Worm (Caenorhabditis elegans) whole organism, young adult: ENCODE measurements around the gene Y43D4A.2.

Experiments used
- B0035.1 ChIP-seq: sonication (generic microtip); optimal IDR thresholded peaks from 2 replicates; lab custom pipeline; 2016; ENCODE audit warnings: missing genetic modification characterization, mild to moderate bottlenecking, missing compliant biosample characterization, missing genotype, missing genetic modification reagents
- F10E7.11 ChIP-seq: sonication (generic microtip); optimal IDR thresholded peaks from 2 replicates; lab custom pipeline; 2017; ENCODE audit warnings: mild to moderate bottlenecking, missing genetic modification characterization, moderate library complexity, missing compliant biosample characterization
- F33H1.4 ChIP-seq: fragments of 200-800 bp; sonication (Bioruptor generic); IDR thresholded peaks from 2 replicates; pipeline ENCODE4 v1.3.6; 2022; ENCODE audit warnings: missing genetic modification reagents, missing genetic modification characterization, missing compliant biosample characterization
- F49E8.2 ChIP-seq: sonication (generic microtip); optimal IDR thresholded peaks from 3 replicates; lab custom pipeline; 2017; ENCODE audit warnings: missing genetic modification characterization, mild to moderate bottlenecking, missing compliant biosample characterization, antibody characterized with exemption, moderate library complexity; ENCODE audit not compliant: insufficient read depth
- F55B11.4 ChIP-seq: sonication (generic microtip); optimal IDR thresholded peaks from 2 replicates; lab custom pipeline; 2016; ENCODE audit warnings: missing compliant biosample characterization, missing genetic modification characterization, borderline replicate concordance; ENCODE audit not compliant: insufficient read depth
- F57C9.4 ChIP-seq: sonication (generic microtip); optimal IDR thresholded peaks from 2 replicates; lab custom pipeline; 2017; ENCODE audit warnings: mild to moderate bottlenecking, missing genetic modification characterization, missing compliant biosample characterization
- K11D2.4 ChIP-seq: fragments of 200-800 bp; sonication (Bioruptor generic); IDR thresholded peaks from 2 replicates; pipeline ENCODE4 v1.3.6; 2022; ENCODE audit warnings: missing genetic modification reagents, missing genetic modification characterization, missing compliant biosample characterization
- K12H6.12 ChIP-seq: fragments of 200-800 bp; sonication (Bioruptor generic); optimal IDR thresholded peaks from 2 replicates; lab custom pipeline; 2018; ENCODE audit warnings: mild to moderate bottlenecking, missing genetic modification characterization, missing compliant biosample characterization
- Y53G8AR.9 ChIP-seq: fragments of 200-800 bp; sonication (Bioruptor generic); conservative IDR thresholded peaks from 2 replicates; pipeline ENCODE4 v1.3.6; 2022; ENCODE audit warnings: missing genetic modification reagents, missing genetic modification characterization, missing compliant biosample characterization
- Y56A3A.18 ChIP-seq: fragments of 200-800 bp; sonication (Bioruptor generic); IDR thresholded peaks from 2 replicates; pipeline ENCODE4 v1.3.6; 2022; ENCODE audit warnings: missing genetic modification reagents, missing genetic modification characterization, missing compliant biosample characterization
- akir-1 ChIP-seq: fragments of 200-800 bp; sonication (Bioruptor generic); optimal IDR thresholded peaks from 2 replicates; lab custom pipeline; 2018; ENCODE audit warnings: mild to moderate bottlenecking, missing genetic modification characterization, moderate library complexity, missing compliant biosample characterization
- aptf-2 ChIP-seq: fragments of 200-800 bp; sonication (Bioruptor generic); conservative IDR thresholded peaks from 2 replicates; pipeline ENCODE4 v1.3.6; 2022; ENCODE audit warnings: missing genetic modification reagents, missing genetic modification characterization, missing compliant biosample characterization
- athp-1 ChIP-seq: sonication (generic microtip); optimal IDR thresholded peaks from 2 replicates; lab custom pipeline; 2017; ENCODE audit warnings: mild to moderate bottlenecking, missing genetic modification characterization, missing compliant biosample characterization
- ceh-27 ChIP-seq: fragments of 200-800 bp; sonication (Bioruptor generic); optimal IDR thresholded peaks from 2 replicates; lab custom pipeline; 2018; ENCODE audit warnings: mild to moderate bottlenecking, missing genetic modification characterization, moderate library complexity, missing compliant biosample characterization
- ceh-40 ChIP-seq: fragments of 200-800 bp; sonication (Bioruptor generic); IDR thresholded peaks from 2 replicates; pipeline ENCODE4 v1.3.6; 2022; ENCODE audit warnings: missing genetic modification characterization, missing compliant biosample characterization
- chd-7 ChIP-seq: sonication (generic microtip); optimal IDR thresholded peaks from 2 replicates; lab custom pipeline; 2016; ENCODE audit warnings: mild to moderate bottlenecking, missing genetic modification characterization, moderate library complexity, missing compliant biosample characterization
- die-1 ChIP-seq: sonication (generic microtip); optimal IDR thresholded peaks from 2 replicates; lab custom pipeline; 2016; ENCODE audit warnings: missing genotype, mild to moderate bottlenecking, missing genetic modification characterization, missing compliant biosample characterization
- egl-18 ChIP-seq: fragments of 200-800 bp; sonication (Bioruptor generic); IDR thresholded peaks from 2 replicates; pipeline ENCODE4 v1.3.6; 2022; ENCODE audit warnings: missing genetic modification reagents, missing genetic modification characterization, missing compliant biosample characterization
- egrh-3 ChIP-seq: fragments of 200-800 bp; sonication (Bioruptor generic); IDR thresholded peaks from 2 replicates; pipeline ENCODE4 v1.3.6; 2022; ENCODE audit warnings: missing genetic modification reagents, missing genetic modification characterization, missing compliant biosample characterization
- ets-4 ChIP-seq: fragments of 200-800 bp; sonication (Bioruptor generic); optimal IDR thresholded peaks from 2 replicates; lab custom pipeline; 2018; ENCODE audit warnings: mild to moderate bottlenecking, missing genetic modification characterization, missing compliant biosample characterization
- fkh-3 ChIP-seq: sonication (generic microtip); optimal IDR thresholded peaks from 2 replicates; lab custom pipeline; 2016; ENCODE audit warnings: mild to moderate bottlenecking, missing genetic modification characterization, missing compliant biosample characterization
- gei-17 ChIP-seq: fragments of 200-800 bp; sonication (Bioruptor generic); optimal IDR thresholded peaks from 2 replicates; lab custom pipeline; 2018; ENCODE audit warnings: mild to moderate bottlenecking, missing genetic modification characterization, missing compliant biosample characterization
- hlh-26 ChIP-seq: fragments of 200-800 bp; sonication (Bioruptor generic); conservative IDR thresholded peaks from 2 replicates; pipeline ENCODE4 v1.3.6; 2022; ENCODE audit warnings: missing genetic modification reagents, missing genetic modification characterization, missing compliant biosample characterization
- lin-54 ChIP-seq: fragments of 200-800 bp; sonication (Bioruptor generic); optimal IDR thresholded peaks from 2 replicates; lab custom pipeline; 2018; ENCODE audit warnings: mild to moderate bottlenecking, missing genetic modification characterization, missing compliant biosample characterization
- lsl-1 ChIP-seq: fragments of 200-800 bp; sonication (Bioruptor generic); optimal IDR thresholded peaks from 2 replicates; lab custom pipeline; 2018; ENCODE audit warnings: mild to moderate bottlenecking, missing genetic modification characterization, moderate library complexity, missing compliant biosample characterization
- lsy-27 ChIP-seq: sonication (generic microtip); optimal IDR thresholded peaks from 2 replicates; lab custom pipeline; 2017; ENCODE audit warnings: missing genetic modification characterization, mild to moderate bottlenecking, missing compliant biosample characterization, antibody characterized with exemption, missing genotype, borderline replicate concordance; ENCODE audit not compliant: insufficient read depth
- madf-3 ChIP-seq: fragments of 200-800 bp; sonication (Bioruptor generic); IDR thresholded peaks from 2 replicates; pipeline ENCODE4 v1.3.6; 2022; ENCODE audit warnings: missing genetic modification reagents, missing genetic modification characterization, missing compliant biosample characterization
- madf-8 ChIP-seq: fragments of 200-800 bp; sonication (Bioruptor generic); conservative IDR thresholded peaks from 2 replicates; pipeline ENCODE4 v1.3.6; 2022; ENCODE audit warnings: missing genetic modification reagents, missing genetic modification characterization, missing compliant biosample characterization
- mel-28 ChIP-seq: sonication (generic microtip); optimal IDR thresholded peaks from 2 replicates; lab custom pipeline; 2016; ENCODE audit warnings: borderline replicate concordance, mild to moderate bottlenecking, missing genetic modification characterization, missing compliant biosample characterization
- mes-4 ChIP-seq: sonication (generic microtip); optimal IDR thresholded peaks from 2 replicates; lab custom pipeline; 2016; ENCODE audit warnings: missing genotype, missing genetic modification characterization, missing compliant biosample characterization
- mxl-1 ChIP-seq: sonication (generic microtip); optimal IDR thresholded peaks from 2 replicates; lab custom pipeline; 2016; ENCODE audit warnings: missing genetic modification characterization, missing compliant biosample characterization
- nfya-1 ChIP-seq: sonication (generic microtip); optimal IDR thresholded peaks from 2 replicates; lab custom pipeline; 2017; ENCODE audit warnings: antibody characterized with exemption, missing compliant biosample characterization, missing genetic modification characterization, borderline replicate concordance; ENCODE audit not compliant: insufficient read depth
- nfyb-1 ChIP-seq: fragments of 200-800 bp; sonication (Bioruptor generic); IDR thresholded peaks from 2 replicates; pipeline ENCODE4 v1.3.6; 2022; ENCODE audit warnings: missing genetic modification reagents, missing genetic modification characterization, missing compliant biosample characterization
- nhr-80 ChIP-seq: sonication (generic microtip); optimal IDR thresholded peaks from 2 replicates; lab custom pipeline; 2016; ENCODE audit warnings: missing genetic modification characterization, missing compliant biosample characterization
- pbrm-1 ChIP-seq: fragments of 200-800 bp; sonication (Bioruptor generic); IDR thresholded peaks from 2 replicates; pipeline ENCODE4 v1.3.6; 2022; ENCODE audit warnings: missing genetic modification reagents, missing genetic modification characterization, missing compliant biosample characterization
- rcor-1 ChIP-seq: fragments of 200-800 bp; sonication (Bioruptor generic); IDR thresholded peaks from 2 replicates; pipeline ENCODE4 v1.3.6; 2022; ENCODE audit warnings: missing genetic modification reagents, missing genetic modification characterization, missing compliant biosample characterization
- rec-8 ChIP-seq, 2 experiments: sonication (generic microtip); optimal IDR thresholded peaks; 2 replicates each; lab custom pipeline; 2016; ENCODE audit warnings: mild to moderate bottlenecking in 2 of 2, missing genetic modification characterization in 2 of 2, missing genetic modification reagents in 2 of 2, missing genotype in 2 of 2, missing biosample characterization in 1 of 2, missing compliant biosample characterization in 1 of 2, moderate library complexity in 1 of 2
- sdz-38 ChIP-seq: sonication (generic microtip); optimal IDR thresholded peaks from 2 replicates; lab custom pipeline; 2016; ENCODE audit warnings: missing genotype, missing genetic modification characterization, missing compliant biosample characterization
- snpc-1.3 ChIP-seq: sonication (generic microtip); optimal IDR thresholded peaks from 2 replicates; lab custom pipeline; 2017; ENCODE audit warnings: missing genetic modification characterization, mild to moderate bottlenecking, missing compliant biosample characterization, antibody characterized with exemption, moderate library complexity, missing genotype, missing genetic modification reagents; ENCODE audit not compliant: insufficient read depth
- snpc-4 ChIP-seq, 5 experiments: fragments of 150-350 bp in 1 of 5; sonication (generic microtip) in 4 of 5; optimal IDR thresholded peaks; 2 replicates each; lab custom pipeline; 2014 to 2018; ENCODE audit warnings: missing genetic modification characterization in 5 of 5, missing biosample characterization in 3 of 5, antibody characterized with exemption in 2 of 5, mild to moderate bottlenecking in 2 of 5, missing compliant biosample characterization in 2 of 5, missing genotype in 2 of 5, moderate library complexity in 2 of 5, missing genetic modification reagents in 1 of 5
- tbp1 ChIP-seq: fragments of 200-800 bp; sonication (Bioruptor generic); optimal IDR thresholded peaks from 2 replicates; lab custom pipeline; 2018; ENCODE audit warnings: mild to moderate bottlenecking, missing genetic modification characterization, missing compliant biosample characterization
- tbx-9 ChIP-seq: sonication (generic microtip); optimal IDR thresholded peaks from 2 replicates; lab custom pipeline; 2016; ENCODE audit warnings: borderline replicate concordance, missing genetic modification characterization, inconsistent platforms, missing compliant biosample characterization
- zfh-2 ChIP-seq: fragments of 200-800 bp; sonication (Bioruptor generic); conservative IDR thresholded peaks from 2 replicates; pipeline ENCODE4 v1.3.6; 2022; ENCODE audit warnings: missing genetic modification reagents, missing genetic modification characterization, missing compliant biosample characterization
- zim-3 ChIP-seq: sonication (generic microtip); optimal IDR thresholded peaks from 2 replicates; lab custom pipeline; 2017; ENCODE audit warnings: mild to moderate bottlenecking, missing genetic modification characterization, moderate library complexity, missing compliant biosample characterization

Y43D4A.2 gene

ce11 chrIV:16775925-16776324 is 20.3 kb upstream of the Y43D4A.2 start (continued):
- TF ChIP-seq K11D2.4 (GFP tag; lab: Robert Waterston, UW): no peak
- no peak for TF ChIP-seq nfyb-1
- TF ChIP-seq F49E8.2: peak; percentile 45
- 0 out of 2 replicates have a peak, but pooled peaks have one; percentile 26 for TF ChIP-seq madf-3
- TF ChIP-seq F10E7.11 (tag; lab: Kevin White, UChicago): no peak
- no peak for TF ChIP-seq nfya-1 (tag; lab: Kevin White, UChicago)
- TF ChIP-seq rcor-1 (GFP tag; lab: Robert Waterston, UW): peak; percentile 38
- no peak for TF ChIP-seq ets-4 (GFP tag; lab: Kevin White, UChicago)
- TF ChIP-seq egrh-3 (GFP tag; lab: Robert Waterston, UW): no peak; the same call in 1 of the 2 replicates
- peak; percentile 37 for TF ChIP-seq ceh-27
- 0 out of 2 replicates have a peak, but pooled peaks have one; percentile 60 for TF ChIP-seq ceh-40
- no peak for TF ChIP-seq nhr-80 (tag; lab: Kevin White, UChicago)
- TF ChIP-seq fkh-3 (tag; lab: Kevin White, UChicago): peak; percentile 9
- peak; percentile 49 for TF ChIP-seq tbx-9 (tag; lab: Kevin White, UChicago)
- TF ChIP-seq zfh-2 (GFP tag; lab: Robert Waterston, UW): no peak
- TF ChIP-seq sdz-38 (tag; lab: Kevin White, UChicago): no peak
- TF ChIP-seq chd-7 (tag; lab: Kevin White, UChicago): no peak

- TF ChIP-seq mel-28 (tag; lab: Kevin White, UChicago) (no peak), madf-8 (no peak), lsy-27 (no peak), athp-1 (tag; lab: Kevin White, UChicago) (no peak), F57C9.4 (tag; lab: Kevin White, UChicago) (no peak), tbp1 (GFP tag; lab: Kevin White, UChicago) (no peak)
- TF ChIP-seq, all 124 proteins: peak for 0
Observed at ce11 chrIV:16775455-16775854, 19.8 kb upstream of the Y43D4A.2 start, which contains the start of gene Y43D4A.5. Gene Y43D4A.5 (plus strand): TSS chrIV:16775755.

- no peak for TF ChIP-seq B0035.1 (tag; lab: Kevin White, UChicago)
- no peak for TF ChIP-seq gei-17
- peak; percentile 90 for TF ChIP-seq snpc-4 (GFP tag; optimal IDR thresholded peaks at IDR 0.05; lab: Kevin White, UChicago)
- peak; percentile 45 to 97 (median 94) for TF ChIP-seq snpc-4 (tag; optimal IDR thresholded peaks at IDR 0.05; lab: Kevin White, UChicago)
- TF ChIP-seq F55B11.4 (tag; lab: Kevin White, UChicago): no peak
- TF ChIP-seq aptf-2 (GFP tag; lab: Robert Waterston, UW): no peak; the same call in 1 of the 2 replicates
- no peak for TF ChIP-seq hlh-26 (GFP tag; lab: Robert Waterston, UW)
- TF ChIP-seq rec-8 (tag; optimal IDR thresholded peaks at IDR 0.05; lab: Kevin White, UChicago): peak; percentile 71 to 79
- peak; percentile 32 for TF ChIP-seq lin-54 (GFP tag; lab: Kevin White, UChicago)
- TF ChIP-seq egrh-3 (GFP tag; lab: Robert Waterston, UW): no peak
- TF ChIP-seq lsl-1 (GFP tag; lab: Kevin White, UChicago): peak; percentile 25
- no peak for TF ChIP-seq F33H1.4 (GFP tag; lab: Robert Waterston, UW)
- TF ChIP-seq die-1 (tag; lab: Kevin White, UChicago): peak; percentile 94
- peak; percentile 67 for TF ChIP-seq mxl-1
- peak; percentile 46 for TF ChIP-seq athp-1 (tag; lab: Kevin White, UChicago)
- peak; percentile 67 for TF ChIP-seq mes-4 (tag; lab: Kevin White, UChicago)
- TF ChIP-seq akir-1 (GFP tag; lab: Kevin White, UChicago): no peak
- no peak for TF ChIP-seq ceh-27
- TF ChIP-seq zim-3: peak; percentile 47
- peak; percentile 69 for TF ChIP-seq pbrm-1 (GFP tag; lab: Robert Waterston, UW)
- no peak for TF ChIP-seq Y56A3A.18 (GFP tag; lab: Robert Waterston, UW)
- TF ChIP-seq K12H6.12: no peak
- TF ChIP-seq snpc-1.3 (tag; lab: Kevin White, UChicago): peak; percentile 91
- TF ChIP-seq Y53G8AR.9: no peak
- TF ChIP-seq egl-18 (GFP tag; lab: Robert Waterston, UW): no peak
Observed at ce11 chrIV:16775029-16775428, 19.4 kb upstream of the Y43D4A.2 start.
